Fruit fly (Drosophila melanogaster): ENCODE measurements around the gene Mcr.

The Mcr gene

DNA sequence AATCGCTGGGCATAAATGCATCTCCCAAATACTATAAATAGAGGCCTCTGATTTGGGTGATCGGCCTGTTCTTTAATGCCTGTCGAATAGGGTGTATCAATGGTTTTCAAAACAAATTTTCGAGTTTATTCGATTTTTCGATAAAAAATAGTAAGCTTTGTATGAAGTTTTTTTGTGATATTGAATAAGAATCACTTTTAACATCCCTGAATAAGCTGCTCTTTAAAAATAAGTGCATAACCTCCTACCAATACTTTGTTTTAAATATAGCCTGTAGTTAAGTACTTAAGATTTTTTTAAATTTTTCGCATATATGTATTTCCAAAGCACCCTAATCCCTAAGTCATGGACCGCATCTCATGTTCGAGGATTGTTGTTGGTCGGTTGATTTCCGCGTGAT lies 2.1 kb downstream of the Mcr start (continued):
- TF ChIP-seq inv (GFP tag; IDR thresholded peaks at IDR 0.05; ENCODE audit: partially characterized antibody) (no peak), Hey (tag; optimal IDR thresholded peaks at IDR 0.05) (no peak), cg (GFP tag; optimal IDR thresholded peaks at IDR 0.05) (no peak), Doc2 (GFP tag; IDR thresholded peaks at IDR 0.05) (no peak), CG16815 (GFP tag; optimal IDR thresholded peaks at IDR 0.05) (no peak), dmrt11E (tag; optimal IDR thresholded peaks at IDR 0.05) (peak; percentile 37), Drgx (GFP tag; IDR thresholded peaks at IDR 0.05) (0 out of 2 replicates have a peak, but pooled peaks have one; percentile 15), CG9876 (GFP tag; optimal IDR thresholded peaks at IDR 0.05) (no peak), chm (GFP tag; IDR thresholded peaks at IDR 0.05) (0 out of 2 replicates have a peak, but pooled peaks have one; percentile 13), Dek (tag; optimal IDR thresholded peaks at IDR 0.05) (peak; percentile 20), CG30403 (GFP tag; optimal IDR thresholded peaks at IDR 0.05) (peak; percentile 52), CG14860 (GFP tag; IDR thresholded peaks at IDR 0.05; ENCODE audit: partially characterized antibody) (no peak), lola (GFP tag; optimal IDR thresholded peaks at IDR 0.05) (peak in 1 of 3 experiments; percentile 78), Lhr (GFP tag; optimal IDR thresholded peaks at IDR 0.05) (peak; percentile 12), C15 (GFP tag; IDR thresholded peaks at IDR 0.05) (no peak), Hr39 (optimal IDR thresholded peaks at IDR 0.05) (no peak), Six4 (GFP tag; optimal IDR thresholded peaks at IDR 0.05) (no peak), CG10267 (tag; optimal IDR thresholded peaks at IDR 0.05) (peak; percentile 12), nerfin-1 (tag; optimal IDR thresholded peaks at IDR 0.05) (peak; percentile 13), gcm (GFP tag; optimal IDR thresholded peaks at IDR 0.05) (peak; percentile 83), Oli (tag; optimal IDR thresholded peaks at IDR 0.05) (peak; percentile 32), Sox102F (GFP tag; optimal IDR thresholded peaks at IDR 0.05) (no peak), CG18764 (GFP tag; optimal IDR thresholded peaks at IDR 0.05) (no peak), CG7987 (GFP tag; optimal IDR thresholded peaks at IDR 0.05) (no peak), CG5953 (GFP tag; IDR thresholded peaks at IDR 0.05) (no peak), CG12071 (GFP tag; optimal IDR thresholded peaks at IDR 0.05) (no peak), z (GFP tag; IDR thresholded peaks at IDR 0.05) (no peak), eyg (GFP tag; optimal IDR thresholded peaks at IDR 0.05) (no peak), H2.0 (GFP tag; IDR thresholded peaks at IDR 0.05) (no peak), lab (GFP tag; optimal IDR thresholded peaks at IDR 0.05) (no peak), CG7271 (tag; optimal IDR thresholded peaks at IDR 0.05) (no peak), CG6765 (GFP tag; optimal IDR thresholded peaks at IDR 0.05) (no peak), fd96Cb (tag; optimal IDR thresholded peaks at IDR 0.05) (no peak), Ssrp (tag; optimal IDR thresholded peaks at IDR 0.05) (peak; percentile 37), CG3407 (GFP tag; optimal IDR thresholded peaks at IDR 0.05) (peak; percentile 43), CG11560 (tag; IDR thresholded peaks at IDR 0.05) (no peak), cas (GFP tag; IDR thresholded peaks at IDR 0.05) (no peak)

DNA sequence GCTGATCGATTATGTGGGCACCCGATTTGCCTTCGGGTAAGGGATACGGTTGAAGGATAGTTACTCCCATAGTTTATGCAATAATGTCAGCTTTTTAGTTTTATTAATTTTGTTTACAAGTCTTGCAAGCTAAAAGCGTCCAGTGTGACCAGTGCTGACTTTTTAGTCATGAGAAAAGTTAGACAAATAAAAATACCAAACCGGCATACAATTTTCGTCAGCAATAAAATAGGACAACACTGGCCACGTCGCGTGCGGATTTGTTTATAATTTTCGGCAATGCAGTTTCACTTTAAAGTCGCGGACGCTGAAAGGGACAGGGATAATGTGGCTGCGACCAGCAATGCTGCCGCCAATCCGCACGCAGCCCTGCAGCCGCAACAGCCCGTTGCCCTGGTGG lies 10.1 kb downstream of the Mcr start, which contains the start of the genes MED20 and Trf:
Gene MED20, minus strand, starts transcription at position 157 of the 400 bp plus-strand sequence.
Gene Trf, plus strand, starts transcription at position 204 of the 400 bp plus-strand sequence.
- no peak for TF ChIP-seq CG7271 (tag; optimal IDR thresholded peaks at IDR 0.05)
- peak; percentile 29; the same call in 1 of the 2 replicates for TF ChIP-seq bbx (GFP tag; IDR thresholded peaks at IDR 0.05; ENCODE audit: partially characterized antibody)
- TF ChIP-seq Ets65A (GFP tag), result no peak
- TF ChIP-seq CHES-1-like (GFP tag; optimal IDR thresholded peaks at IDR 0.05), result peak; percentile 71
- no peak for TF ChIP-seq dmrt11E (tag; optimal IDR thresholded peaks at IDR 0.05)
- TF ChIP-seq zen (tag; optimal IDR thresholded peaks at IDR 0.05), result no peak
- TF ChIP-seq CG13287 (GFP tag; IDR thresholded peaks at IDR 0.05; ENCODE audit: partially characterized antibody), result peak; percentile 63; the same call in 1 of the 2 replicates
- peak; percentile 65 for TF ChIP-seq YL-1 (GFP tag; optimal IDR thresholded peaks at IDR 0.05)
- peak; percentile 86 for TF ChIP-seq stwl (tag; optimal IDR thresholded peaks at IDR 0.05)
- TF ChIP-seq MESR4 (GFP tag; optimal IDR thresholded peaks at IDR 0.05), result peak; percentile 29
- peak; percentile 52 for TF ChIP-seq CG6791 (GFP tag; IDR thresholded peaks at IDR 0.05; ENCODE audit: partially characterized antibody)
- no peak for TF ChIP-seq CG13424 (tag; optimal IDR thresholded peaks at IDR 0.05)
- TF ChIP-seq Sin3A (optimal IDR thresholded peaks at IDR 0.05), result peak; percentile 51
- TF ChIP-seq CkIIα-i1 (GFP tag; IDR thresholded peaks at IDR 0.05), result no peak
- no peak for TF ChIP-seq luna (GFP tag; optimal IDR thresholded peaks at IDR 0.05)
- TF ChIP-seq CG34422 (GFP tag; IDR thresholded peaks at IDR 0.05), result peak; percentile 50; the same call in 1 of the 3 replicates
- TF ChIP-seq H15 (GFP tag; IDR thresholded peaks at IDR 0.05), result no peak
